Fruit fly (Drosophila melanogaster) whole organism, adult: ENCODE data around the gene FMRFaR.

Source experiments
- CG11617 ChIP-seq: fragments of 200-800 bp; sonication (Bioruptor generic); optimal IDR thresholded peaks from 2 replicates; lab custom pipeline; 2017; ENCODE audit warnings: mild to moderate bottlenecking, missing biosample characterization, missing genetic modification reagents, missing genetic modification characterization
- CG12768 ChIP-seq: fragments of 200-800 bp; sonication (Bioruptor generic); optimal IDR thresholded peaks from 2 replicates; lab custom pipeline; 2017; ENCODE audit warnings: missing biosample characterization, missing genetic modification characterization, mild to moderate bottlenecking, moderate library complexity, missing genetic modification reagents
- CG14711 ChIP-seq: fragments of 200-800 bp; sonication (Bioruptor generic); optimal IDR thresholded peaks from 2 replicates; lab custom pipeline; 2018; ENCODE audit warnings: missing biosample characterization, mild to moderate bottlenecking, missing genetic modification characterization, moderate library complexity
- CG1620 ChIP-seq: fragments of 200-800 bp; sonication (Bioruptor generic); optimal IDR thresholded peaks from 2 replicates; lab custom pipeline; 2016; ENCODE audit warnings: missing biosample characterization, missing genetic modification characterization
- CG33017 ChIP-seq: fragments of 200-800 bp; sonication (Bioruptor generic); optimal IDR thresholded peaks from 2 replicates; lab custom pipeline; 2018; ENCODE audit warnings: missing biosample characterization, mild to moderate bottlenecking, missing genetic modification characterization, moderate library complexity
- CG5204 ChIP-seq: fragments of 200-800 bp; sonication (Bioruptor generic); optimal IDR thresholded peaks from 2 replicates; lab custom pipeline; 2016; ENCODE audit warnings: missing biosample characterization, missing genetic modification characterization
- CG7045 ChIP-seq: fragments of 200-800 bp; sonication (Bioruptor generic); optimal IDR thresholded peaks from 2 replicates; lab custom pipeline; 2017; ENCODE audit warnings: missing biosample characterization, mild to moderate bottlenecking, missing genetic modification characterization
- CG7101 ChIP-seq: fragments of 200-800 bp; sonication (Bioruptor generic); optimal IDR thresholded peaks from 2 replicates; lab custom pipeline; 2018; ENCODE audit warnings: missing biosample characterization, mild to moderate bottlenecking, missing genetic modification characterization, moderate library complexity
- Clk ChIP-seq: fragments of 200-800 bp; sonication (Bioruptor generic); optimal IDR thresholded peaks from 2 replicates; lab custom pipeline; 2017; ENCODE audit warnings: missing biosample characterization, missing genetic modification characterization
- Crg-1 ChIP-seq: fragments of 200-800 bp; sonication (Bioruptor generic); optimal IDR thresholded peaks from 2 replicates; lab custom pipeline; 2016; ENCODE audit warnings: missing biosample characterization, missing genetic modification characterization
- Hr96 ChIP-seq: fragments of 200-800 bp; sonication (Bioruptor generic); optimal IDR thresholded peaks from 2 replicates; lab custom pipeline; 2016; ENCODE audit warnings: missing biosample characterization, missing genetic modification characterization
- Mnt ChIP-seq: fragments of 200-800 bp; sonication (Bioruptor generic); optimal IDR thresholded peaks from 2 replicates; lab custom pipeline; 2016; ENCODE audit warnings: missing biosample characterization, mild to moderate bottlenecking, missing genetic modification characterization
- bab1 ChIP-seq: fragments of 200-800 bp; sonication (Bioruptor generic); optimal IDR thresholded peaks from 3 replicates; lab custom pipeline; 2019; ENCODE audit warnings: missing biosample characterization, mild to moderate bottlenecking, missing genetic modification characterization, moderate library complexity
- cic ChIP-seq: fragments of 200-800 bp; sonication (Bioruptor generic); optimal IDR thresholded peaks from 2 replicates; lab custom pipeline; 2017; ENCODE audit warnings: missing biosample characterization, mild to moderate bottlenecking, missing genetic modification characterization, moderate library complexity
- cnc ChIP-seq, 2 experiments: fragments of >200 bp; optimal IDR thresholded peaks; 2 replicates each; lab custom pipeline; 2017
- kay ChIP-seq: fragments of 200-800 bp; sonication (Bioruptor generic); peaks from one replicate; lab custom pipeline; 2016; ENCODE audit warnings: missing biosample characterization, missing genetic modification characterization, borderline replicate concordance
- ovo ChIP-seq: fragments of 200-800 bp; sonication (Bioruptor generic); optimal IDR thresholded peaks from 2 replicates; lab custom pipeline; 2016; ENCODE audit warnings: missing biosample characterization, missing genetic modification characterization
- pad ChIP-seq: fragments of 200-800 bp; sonication (Bioruptor generic); optimal IDR thresholded peaks from 3 replicates; lab custom pipeline; 2017; ENCODE audit warnings: missing biosample characterization, missing genetic modification characterization, mild to moderate bottlenecking, moderate library complexity, missing genetic modification reagents
- tj ChIP-seq: fragments of 200-800 bp; sonication (Bioruptor generic); optimal IDR thresholded peaks from 3 replicates; lab custom pipeline; 2017; ENCODE audit warnings: missing biosample characterization, mild to moderate bottlenecking, missing genetic modification characterization, moderate library complexity
- toe ChIP-seq: fragments of 200-800 bp; sonication (Bioruptor generic); optimal IDR thresholded peaks from 2 replicates; lab custom pipeline; 2016; ENCODE audit warnings: missing biosample characterization, missing genetic modification characterization

Gene FMRFaR

DNA sequence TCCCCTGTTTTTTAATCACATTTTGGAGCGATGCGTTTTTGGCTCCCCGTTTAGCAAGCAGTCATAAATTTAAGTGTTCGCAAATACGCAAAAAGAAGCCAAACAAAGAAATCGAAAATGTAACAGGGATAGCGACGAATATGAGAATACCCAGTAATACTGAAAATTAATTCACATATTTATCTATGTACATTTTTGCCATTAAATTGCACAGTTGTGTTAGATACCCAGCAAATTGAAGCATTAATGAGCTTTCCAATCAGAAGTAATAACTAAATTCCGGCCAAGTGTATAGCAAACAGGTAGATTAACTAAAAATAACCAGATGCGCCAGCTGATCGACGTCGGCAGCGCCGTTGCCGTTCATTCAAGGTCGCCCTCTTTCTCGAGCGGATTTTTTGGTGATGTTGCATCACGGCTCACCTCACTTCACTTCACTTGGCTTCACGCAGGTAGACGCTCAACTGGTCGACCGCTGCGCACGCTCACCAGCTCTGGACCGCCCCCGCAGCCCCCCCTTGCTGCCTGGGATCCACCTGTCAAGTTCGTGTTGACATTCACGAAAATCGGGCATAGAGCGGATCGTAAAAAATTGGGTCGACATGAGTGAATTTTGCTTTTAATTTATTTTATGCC lies 35.6 kb downstream of the FMRFaR start:
- no peak for TF ChIP-seq kay (GFP tag; lab: Kevin White, UChicago)
- TF ChIP-seq toe (GFP tag; lab: Kevin White, UChicago): no peak
- no peak for TF ChIP-seq CG5204 (GFP tag; lab: Kevin White, UChicago)
- no peak for TF ChIP-seq CG12768
- no peak for TF ChIP-seq CG11617 (GFP tag; lab: Kevin White, UChicago)

DNA sequence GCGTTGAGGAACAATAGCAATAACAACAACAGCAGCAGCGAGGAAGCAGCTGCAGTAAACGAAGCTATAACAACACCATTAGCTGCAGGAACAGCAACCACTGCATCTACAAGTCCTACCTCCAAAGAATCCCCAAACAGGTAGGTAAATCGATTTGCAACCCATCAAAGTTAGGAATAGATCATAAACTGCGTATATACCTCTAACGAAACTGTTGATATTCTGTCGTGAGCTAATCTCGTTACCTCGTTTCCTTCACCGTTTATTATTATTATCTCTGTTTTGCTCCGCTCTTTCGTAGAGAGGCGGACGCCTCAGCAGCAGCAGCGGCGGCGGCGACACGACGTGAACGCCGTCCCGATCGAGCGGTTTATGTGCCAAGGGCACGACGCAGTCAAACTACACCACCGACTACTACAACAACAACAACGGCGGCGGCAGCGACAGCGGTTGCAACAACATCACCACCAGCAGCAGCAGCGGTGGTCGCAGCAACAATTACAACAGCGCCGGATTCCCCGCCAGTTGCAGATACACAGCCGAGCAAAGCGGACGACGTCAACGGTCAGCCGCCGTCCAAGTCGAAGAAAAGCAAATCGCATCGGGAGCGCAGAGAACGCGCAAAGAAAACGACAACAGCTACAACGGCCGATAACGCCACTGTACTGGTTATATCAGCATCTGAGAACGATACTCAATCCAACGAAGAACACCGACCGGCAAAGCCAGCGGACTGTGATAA lies 36.5 kb downstream of the FMRFaR start:
- TF ChIP-seq CG11617 (GFP tag; lab: Kevin White, UChicago) (peak; percentile 58), pad (GFP tag; lab: Kevin White, UChicago) (peak; percentile 34), CG7101 (tag; lab: Kevin White, UChicago) (peak; percentile 49), CG7045 (GFP tag; lab: Kevin White, UChicago) (peak; percentile 49), Mnt (GFP tag; lab: Kevin White, UChicago) (peak; percentile 69), CG12768 (peak; percentile 74), kay (GFP tag; lab: Kevin White, UChicago) (peak; percentile 85), CG1620 (GFP tag; lab: Kevin White, UChicago) (no peak), CG5204 (GFP tag; lab: Kevin White, UChicago) (peak; percentile 54), Crg-1 (GFP tag; lab: Kevin White, UChicago) (no peak), cic (peak; percentile 93), CG33017 (tag; lab: Kevin White, UChicago) (peak; percentile 17), bab1 (GFP tag; lab: Kevin White, UChicago) (peak; percentile 64), cnc (optimal IDR thresholded peaks at IDR 0.05; lab: Kevin White, UChicago) (no peak), tj (GFP tag; lab: Kevin White, UChicago) (peak; percentile 64), Clk (GFP tag; lab: Kevin White, UChicago) (peak; percentile 81), toe (GFP tag; lab: Kevin White, UChicago) (peak; percentile 20), ovo (GFP tag; lab: Kevin White, UChicago) (no peak), CG14711 (tag; lab: Kevin White, UChicago) (no peak), Hr96 (GFP tag; lab: Kevin White, UChicago) (peak; percentile 40)

dm6 chr3L:3042150-3043049 lies 40.9 kb downstream of the FMRFaR start, which contains the start of gene Prx4:
Gene Prx4, plus strand, starts transcription at chr3L:3042359.
- TF ChIP-seq CG5204 (GFP tag; lab: Kevin White, UChicago): no peak
- no peak for TF ChIP-seq Clk (GFP tag; lab: Kevin White, UChicago)
- TF ChIP-seq cic: peak; percentile 69
- peak; percentile 34 for TF ChIP-seq CG11617 (GFP tag; lab: Kevin White, UChicago)
- TF ChIP-seq bab1 (GFP tag; lab: Kevin White, UChicago): peak; percentile 77
- peak; percentile 68 for TF ChIP-seq kay (GFP tag; lab: Kevin White, UChicago)
- TF ChIP-seq Crg-1 (GFP tag; lab: Kevin White, UChicago): peak; percentile 30
- peak; percentile 82 for TF ChIP-seq CG33017 (tag; lab: Kevin White, UChicago)
- TF ChIP-seq CG7101 (tag; lab: Kevin White, UChicago): peak; percentile 74
- TF ChIP-seq CG14711 (tag; lab: Kevin White, UChicago): peak; percentile 75

- TF ChIP-seq Mnt (GFP tag; lab: Kevin White, UChicago) (no peak), CG5204 (GFP tag; lab: Kevin White, UChicago) (no peak), Clk (GFP tag; lab: Kevin White, UChicago) (no peak), CG7101 (tag; lab: Kevin White, UChicago) (peak; percentile 65), cic (peak; percentile 8), CG11617 (GFP tag; lab: Kevin White, UChicago) (peak; percentile 9), CG1620 (GFP tag; lab: Kevin White, UChicago) (no peak), tj (GFP tag; lab: Kevin White, UChicago) (no peak), kay (GFP tag; lab: Kevin White, UChicago) (no peak), CG12768 (peak; percentile 29), cnc (optimal IDR thresholded peaks at IDR 0.05; lab: Kevin White, UChicago) (no peak), CG14711 (tag; lab: Kevin White, UChicago) (peak; percentile 56), Crg-1 (GFP tag; lab: Kevin White, UChicago) (no peak), toe (GFP tag; lab: Kevin White, UChicago) (no peak), bab1 (GFP tag; lab: Kevin White, UChicago) (peak; percentile 51), Hr96 (GFP tag; lab: Kevin White, UChicago) (no peak), CG7045 (GFP tag; lab: Kevin White, UChicago) (peak; percentile 28), CG33017 (tag; lab: Kevin White, UChicago) (peak; percentile 70), pad (GFP tag; lab: Kevin White, UChicago) (no peak), ovo (GFP tag; lab: Kevin White, UChicago) (no peak)
These were observed 43.8 kb downstream of the FMRFaR start for dm6 chr3L:3045256-3045743.
